Worm (Caenorhabditis elegans): ENCODE measurements around the gene srx-59.

srx-59 gene

DNA sequence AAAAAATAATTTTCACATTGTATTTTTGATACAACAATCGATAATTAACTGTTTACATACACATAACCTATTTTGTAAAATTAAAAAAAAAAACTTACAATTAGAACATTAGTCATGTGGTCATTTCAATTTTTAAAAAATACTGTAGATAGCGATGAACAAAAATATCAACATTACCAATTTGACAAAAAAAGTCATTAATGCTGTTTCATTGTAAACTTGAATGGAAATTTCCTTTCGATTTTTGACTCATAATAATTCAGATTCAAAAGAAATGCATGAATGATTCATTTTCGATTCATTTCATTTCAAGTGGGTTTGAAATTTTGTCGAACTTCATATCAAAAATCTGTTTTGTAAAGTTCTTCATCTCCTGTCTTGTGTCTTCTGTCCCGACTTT, 37.8 kb downstream of the srx-59 start, which contains the start of gene C33G8.2:
Gene C33G8.2, plus strand, starts transcription at position 301 of the 400 bp plus-strand sequence.
- no peak for TF ChIP-seq klf-2 (GFP tag; conservative IDR thresholded peaks at IDR 0.05)
- no peak for TF ChIP-seq tab-1 (GFP tag; IDR thresholded peaks at IDR 0.05)
- no peak for TF ChIP-seq T22C8.4 (GFP tag; IDR thresholded peaks at IDR 0.05)
- no peak for TF ChIP-seq ref-1 (GFP tag; conservative IDR thresholded peaks at IDR 0.05)
- TF ChIP-seq med-1 (GFP tag; optimal IDR thresholded peaks at IDR 0.05; ENCODE audit: insufficient read depth): no peak
- TF ChIP-seq cog-1 (tag; optimal IDR thresholded peaks at IDR 0.05): no peak
- TF ChIP-seq flt-1 (GFP tag; IDR thresholded peaks at IDR 0.05): no peak
- TF ChIP-seq ztf-23 (GFP tag; IDR thresholded peaks at IDR 0.05): no peak
- TF ChIP-seq ztf-29 (GFP tag; IDR thresholded peaks at IDR 0.05): no peak

ce11 chrV:7012617-7013016, 41.0 kb downstream of the srx-59 start, which contains the start of gene srw-127:
Gene srw-127, plus strand, starts transcription at chrV:7012917.
- TF ChIP-seq flt-1 (GFP tag; IDR thresholded peaks at IDR 0.05) (no peak), cog-1 (tag; optimal IDR thresholded peaks at IDR 0.05) (no peak), T22C8.4 (GFP tag; IDR thresholded peaks at IDR 0.05) (no peak), klf-2 (GFP tag; conservative IDR thresholded peaks at IDR 0.05) (no peak), ztf-29 (GFP tag; IDR thresholded peaks at IDR 0.05) (no peak), tab-1 (GFP tag; IDR thresholded peaks at IDR 0.05) (no peak), ref-1 (GFP tag; conservative IDR thresholded peaks at IDR 0.05) (no peak), ztf-23 (GFP tag; IDR thresholded peaks at IDR 0.05) (no peak), med-1 (GFP tag; optimal IDR thresholded peaks at IDR 0.05; ENCODE audit: insufficient read depth) (no peak)

- TF ChIP-seq ztf-23 (GFP tag; IDR thresholded peaks at IDR 0.05) (no peak), cog-1 (tag; optimal IDR thresholded peaks at IDR 0.05) (no peak)
Observed at ce11 chrV:7015872-7016271, 44.2 kb downstream of the srx-59 start, which contains the start of gene C33G8.13. Gene C33G8.13, minus strand, starts transcription at chrV:7015972.

ce11 chrV:7017059-7017458, 45.4 kb downstream of the srx-59 start, which contains the start of gene srsx-32:
Gene srsx-32, plus strand, starts transcription at chrV:7017359.
- TF ChIP-seq ref-1 (GFP tag; conservative IDR thresholded peaks at IDR 0.05) (no peak), tab-1 (GFP tag; IDR thresholded peaks at IDR 0.05) (no peak), flt-1 (GFP tag; IDR thresholded peaks at IDR 0.05) (no peak), T22C8.4 (GFP tag; IDR thresholded peaks at IDR 0.05) (no peak)

DNA sequence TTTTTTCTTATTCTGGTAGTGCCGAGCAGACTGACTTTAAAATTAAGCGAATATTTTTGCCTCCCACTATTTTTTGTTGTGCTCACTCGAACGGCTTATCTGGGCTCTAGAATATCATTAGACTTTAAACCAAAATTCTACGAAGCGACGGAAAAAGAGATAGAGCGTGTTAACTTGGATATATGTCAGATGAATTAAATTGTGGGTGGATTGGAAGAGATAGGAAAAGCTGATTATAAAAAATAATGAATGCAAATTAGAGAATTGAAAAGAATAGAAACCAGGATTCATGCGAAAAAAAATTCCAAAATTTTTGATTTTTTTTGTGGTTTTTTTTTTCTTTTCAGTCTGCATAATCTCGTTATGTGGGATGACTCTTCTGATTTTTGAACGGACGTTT, 50.1 kb downstream of the srx-59 start, which contains the start of gene F20A1.4:
Gene F20A1.4, minus strand, starts transcription at position 101 of the 400 bp plus-strand sequence.
- TF ChIP-seq cog-1 (tag; optimal IDR thresholded peaks at IDR 0.05) (no peak), med-1 (GFP tag; optimal IDR thresholded peaks at IDR 0.05; ENCODE audit: insufficient read depth) (no peak), ztf-23 (GFP tag; IDR thresholded peaks at IDR 0.05) (no peak), klf-2 (GFP tag; conservative IDR thresholded peaks at IDR 0.05) (no peak), ref-1 (GFP tag; conservative IDR thresholded peaks at IDR 0.05) (no peak)

Data from whole organism, midembryonic.